Worm (Caenorhabditis elegans) whole organism, L3 larva: ENCODE results near the gene F44D12.16.

Experiments used
- R02D3.7 ChIP-seq: fragments of 150-350 bp; optimal IDR thresholded peaks from 2 replicates; lab custom pipeline; 2014; ENCODE audit warnings: missing biosample characterization, missing genetic modification characterization
- ama-1 ChIP-seq: fragments of 150-350 bp; optimal IDR thresholded peaks from 2 replicates; lab custom pipeline; 2018
- ceh-82 ChIP-seq: fragments of 150-350 bp; optimal IDR thresholded peaks from 2 replicates; lab custom pipeline; 2014; ENCODE audit warnings: missing biosample characterization, missing genetic modification characterization
- daf-12 ChIP-seq: fragments of 150-350 bp; optimal IDR thresholded peaks from 2 replicates; lab custom pipeline; 2014; ENCODE audit warnings: missing biosample characterization, missing genetic modification reagents, missing genetic modification characterization
- egl-27 ChIP-seq: sonication (generic microtip); optimal IDR thresholded peaks from 4 replicates; lab custom pipeline; 2017; ENCODE audit warnings: missing biosample characterization, missing genetic modification reagents, missing genetic modification characterization
- fkh-10 ChIP-seq: sonication (generic microtip); optimal IDR thresholded peaks from 2 replicates; lab custom pipeline; 2017; ENCODE audit warnings: missing biosample characterization, missing genetic modification reagents, missing genetic modification characterization
- lin-15B ChIP-seq: fragments of 150-350 bp; optimal IDR thresholded peaks from 2 replicates; lab custom pipeline; 2014; ENCODE audit warnings: missing biosample characterization, missing genetic modification characterization
- lin-39 ChIP-seq: fragments of 150-350 bp; optimal IDR thresholded peaks from 2 replicates; lab custom pipeline; 2018; ENCODE audit warnings: missing biosample characterization, missing genetic modification reagents, missing genetic modification characterization
- nhr-11 ChIP-seq: fragments of 150-350 bp; optimal IDR thresholded peaks from 2 replicates; lab custom pipeline; 2014; ENCODE audit warnings: missing biosample characterization, missing genetic modification characterization
- nhr-43 ChIP-seq: sonication (generic microtip); optimal IDR thresholded peaks from 2 replicates; lab custom pipeline; 2016; ENCODE audit warnings: mild to moderate bottlenecking, missing genetic modification characterization, missing compliant biosample characterization; ENCODE audit not compliant: poor library complexity, severe bottlenecking
- nhr-77 ChIP-seq: fragments of 150-350 bp; optimal IDR thresholded peaks from 2 replicates; lab custom pipeline; 2014; ENCODE audit warnings: missing biosample characterization, missing genetic modification characterization
- zag-1 ChIP-seq: fragments of 150-350 bp; optimal IDR thresholded peaks from 2 replicates; lab custom pipeline; 2014; ENCODE audit warnings: missing biosample characterization, missing genetic modification characterization

DNA sequence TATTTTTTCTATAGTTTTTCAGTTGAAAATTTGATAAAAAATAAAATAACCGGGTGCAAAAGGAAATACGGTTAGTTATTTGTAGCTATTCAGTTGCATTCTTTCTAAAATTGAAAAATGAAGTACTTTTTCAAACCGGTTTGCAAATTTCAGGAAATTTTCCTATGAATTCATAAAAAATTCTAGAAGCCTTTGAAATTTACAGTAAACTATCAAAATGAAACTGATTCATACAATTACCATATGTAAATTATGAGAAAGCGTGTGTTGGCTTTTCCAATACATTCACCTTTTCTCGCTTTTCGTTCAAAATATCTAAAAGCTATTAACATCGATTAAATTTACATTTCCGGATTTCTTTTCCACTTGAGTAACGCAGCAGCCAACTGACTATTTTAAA lies 11.9 kb upstream of the F44D12.16 start, which contains the start of gene ent-7:
- TF ChIP-seq daf-12 (tag; lab: Kevin White, UChicago) (no peak), R02D3.7 (tag; lab: Kevin White, UChicago) (no peak), egl-27 (tag; lab: Kevin White, UChicago) (no peak), fkh-10 (GFP tag; lab: Kevin White, UChicago) (no peak), nhr-77 (tag; lab: Kevin White, UChicago) (no peak), lin-15B (tag; lab: Kevin White, UChicago) (no peak), zag-1 (tag; lab: Kevin White, UChicago) (no peak), lin-39 (tag; lab: Kevin White, UChicago) (no peak), nhr-11 (tag; lab: Kevin White, UChicago) (no peak), ceh-82 (tag; lab: Kevin White, UChicago) (no peak), ama-1 (lab: Kevin White, UChicago) (no peak), nhr-43 (tag; lab: Kevin White, UChicago) (no peak)
